Worm (Caenorhabditis elegans): Measurements from ENCODE around the gene C55C3.1.
A peak's percentile ranks its signal among the peaks of the same experiment; 100 is the strongest.

ce11 chrIV:5755922-5756321 lies 47.0 kb downstream of the C55C3.1 start:
- TF ChIP-seq unc-130 (GFP tag; optimal IDR thresholded peaks at IDR 0.05) = no peak
- no peak for TF ChIP-seq Y48G9A.11 (GFP tag; IDR thresholded peaks at IDR 0.05)
- TF ChIP-seq ZK546.5 (tag; optimal IDR thresholded peaks at IDR 0.05) = no peak
- TF ChIP-seq pqm-1 (tag; optimal IDR thresholded peaks at IDR 0.05) = peak; percentile 49
- TF ChIP-seq ama-1 (optimal IDR thresholded peaks at IDR 0.05) = no peak
- TF ChIP-seq nhr-10 (tag; optimal IDR thresholded peaks at IDR 0.05) = no peak
- TF ChIP-seq egl-27 (tag; optimal IDR thresholded peaks at IDR 0.05) = no peak
- no peak for TF ChIP-seq Y75B8A.6 (GFP tag; IDR thresholded peaks at IDR 0.05)
- peak; percentile 80 for TF ChIP-seq hlh-11 (tag; optimal IDR thresholded peaks at IDR 0.05)
- no peak for TF ChIP-seq nhr-111 (GFP tag; optimal IDR thresholded peaks at IDR 0.05)
